Worm (Caenorhabditis elegans) whole organism, young adult: ENCODE measurements around the gene obr-1.

Source experiments
- B0035.1 ChIP-seq: sonication (generic microtip); optimal IDR thresholded peaks from 2 replicates; lab custom pipeline; 2016; ENCODE audit warnings: missing genetic modification characterization, mild to moderate bottlenecking, missing compliant biosample characterization, missing genotype, missing genetic modification reagents
- B0336.3 ChIP-seq: fragments of 200-800 bp; sonication (Bioruptor generic); IDR thresholded peaks from 2 replicates; pipeline ENCODE4 v1.3.6; 2022; ENCODE audit warnings: missing genetic modification characterization, missing compliant biosample characterization
- C06A6.2 ChIP-seq: fragments of 200-800 bp; sonication (Bioruptor generic); conservative IDR thresholded peaks from 2 replicates; pipeline ENCODE4 v1.3.6; 2022; ENCODE audit warnings: missing genetic modification characterization, missing compliant biosample characterization
- F10E7.11 ChIP-seq: sonication (generic microtip); optimal IDR thresholded peaks from 2 replicates; lab custom pipeline; 2017; ENCODE audit warnings: mild to moderate bottlenecking, missing genetic modification characterization, moderate library complexity, missing compliant biosample characterization
- F49E8.2 ChIP-seq: sonication (generic microtip); optimal IDR thresholded peaks from 3 replicates; lab custom pipeline; 2017; ENCODE audit warnings: missing genetic modification characterization, mild to moderate bottlenecking, missing compliant biosample characterization, antibody characterized with exemption, moderate library complexity; ENCODE audit not compliant: insufficient read depth
- F52B5.7 ChIP-seq: sonication (generic microtip); optimal IDR thresholded peaks from 2 replicates; lab custom pipeline; 2016; ENCODE audit warnings: mild to moderate bottlenecking, missing genetic modification characterization, missing compliant biosample characterization
- F57C9.4 ChIP-seq: sonication (generic microtip); optimal IDR thresholded peaks from 2 replicates; lab custom pipeline; 2017; ENCODE audit warnings: mild to moderate bottlenecking, missing genetic modification characterization, missing compliant biosample characterization
- K12H6.12 ChIP-seq: fragments of 200-800 bp; sonication (Bioruptor generic); optimal IDR thresholded peaks from 2 replicates; lab custom pipeline; 2018; ENCODE audit warnings: mild to moderate bottlenecking, missing genetic modification characterization, missing compliant biosample characterization
- Y53F4B.3 ChIP-seq: fragments of 200-800 bp; sonication (Bioruptor generic); IDR thresholded peaks from 2 replicates; pipeline ENCODE4 v1.3.6; 2022; ENCODE audit warnings: missing genetic modification reagents, missing genetic modification characterization, missing compliant biosample characterization
- Y53G8AR.9 ChIP-seq: fragments of 200-800 bp; sonication (Bioruptor generic); conservative IDR thresholded peaks from 2 replicates; pipeline ENCODE4 v1.3.6; 2022; ENCODE audit warnings: missing genetic modification reagents, missing genetic modification characterization, missing compliant biosample characterization
- Y79H2A.3 ChIP-seq: fragments of 200-800 bp; sonication (Bioruptor generic); conservative IDR thresholded peaks from 2 replicates; pipeline ENCODE4 v1.3.6; 2022; ENCODE audit warnings: missing genetic modification reagents, missing genetic modification characterization, missing compliant biosample characterization
- Y95B8A.8 ChIP-seq: fragments of 200-800 bp; sonication (Bioruptor generic); IDR thresholded peaks from 2 replicates; pipeline ENCODE4 v1.3.6; 2022; ENCODE audit warnings: missing genetic modification reagents, missing genetic modification characterization, missing compliant biosample characterization
- athp-1 ChIP-seq: sonication (generic microtip); optimal IDR thresholded peaks from 2 replicates; lab custom pipeline; 2017; ENCODE audit warnings: mild to moderate bottlenecking, missing genetic modification characterization, missing compliant biosample characterization
- cebp-1 ChIP-seq, 2 experiments: fragments of 200-800 bp in 1 of 2; sonication (Bioruptor generic) in 1 of 2; sonication (generic microtip) in 1 of 2; IDR thresholded peaks in 1 of 2; optimal IDR thresholded peaks in 1 of 2; 2 replicates each; pipeline versions ENCODE4 v1.3.6 to Lab custom; 2017 to 2022; ENCODE audit warnings: missing compliant biosample characterization in 2 of 2, missing genetic modification characterization in 2 of 2, mild to moderate bottlenecking in 1 of 2, missing genetic modification reagents in 1 of 2, moderate library complexity in 1 of 2
- cebp-2 ChIP-seq: fragments of 200-800 bp; sonication (Bioruptor generic); IDR thresholded peaks from 2 replicates; pipeline ENCODE4 v1.3.6; 2022; ENCODE audit warnings: missing genetic modification characterization, missing compliant biosample characterization
- ceh-100 ChIP-seq: fragments of 200-800 bp; sonication (Bioruptor generic); IDR thresholded peaks from 2 replicates; pipeline ENCODE4 v1.3.6; 2022; ENCODE audit warnings: missing genetic modification reagents, missing genetic modification characterization, missing compliant biosample characterization
- chd-7 ChIP-seq: sonication (generic microtip); optimal IDR thresholded peaks from 2 replicates; lab custom pipeline; 2016; ENCODE audit warnings: mild to moderate bottlenecking, missing genetic modification characterization, moderate library complexity, missing compliant biosample characterization
- dox-1 ChIP-seq: fragments of 200-800 bp; sonication (Bioruptor generic); IDR thresholded peaks from 2 replicates; pipeline ENCODE4 v1.3.6; 2022; ENCODE audit warnings: missing genetic modification reagents, missing genetic modification characterization, missing compliant biosample characterization
- dpff-1 ChIP-seq: sonication (generic microtip); optimal IDR thresholded peaks from 2 replicates; lab custom pipeline; 2017; ENCODE audit warnings: mild to moderate bottlenecking, missing genetic modification characterization, missing compliant biosample characterization
- efl-1 ChIP-seq: fragments of 150-350 bp; optimal IDR thresholded peaks from 2 replicates; lab custom pipeline; 2014; ENCODE audit warnings: missing biosample characterization, missing genetic modification reagents, missing genetic modification characterization
- egl-44 ChIP-seq: fragments of 200-800 bp; sonication (Bioruptor generic); IDR thresholded peaks from 2 replicates; pipeline ENCODE4 v1.3.6; 2022; ENCODE audit warnings: missing genetic modification reagents, missing genetic modification characterization, missing compliant biosample characterization
- hmg-1.2 ChIP-seq: fragments of 200-800 bp; sonication (Bioruptor generic); IDR thresholded peaks from 2 replicates; pipeline ENCODE4 v1.3.6; 2022; ENCODE audit warnings: missing genetic modification reagents, missing genetic modification characterization, missing compliant biosample characterization
- hmg-20 ChIP-seq: fragments of 200-800 bp; sonication (Bioruptor generic); IDR thresholded peaks from 2 replicates; pipeline ENCODE4 v1.3.6; 2022; ENCODE audit warnings: missing genetic modification reagents, missing genetic modification characterization, missing compliant biosample characterization
- hsf-1 ChIP-seq: fragments of 200-800 bp; sonication (Bioruptor generic); IDR thresholded peaks from 2 replicates; pipeline ENCODE4 v1.3.6; 2022; ENCODE audit warnings: missing genetic modification reagents, missing genetic modification characterization, missing compliant biosample characterization
- lin-40 ChIP-seq: sonication (generic microtip); optimal IDR thresholded peaks from 2 replicates; lab custom pipeline; 2016; ENCODE audit warnings: missing genetic modification characterization, mild to moderate bottlenecking, missing compliant biosample characterization, missing genotype, missing genetic modification reagents
- lsl-1 ChIP-seq: fragments of 200-800 bp; sonication (Bioruptor generic); optimal IDR thresholded peaks from 2 replicates; lab custom pipeline; 2018; ENCODE audit warnings: mild to moderate bottlenecking, missing genetic modification characterization, moderate library complexity, missing compliant biosample characterization
- nfyb-1 ChIP-seq: fragments of 200-800 bp; sonication (Bioruptor generic); IDR thresholded peaks from 2 replicates; pipeline ENCODE4 v1.3.6; 2022; ENCODE audit warnings: missing genetic modification reagents, missing genetic modification characterization, missing compliant biosample characterization
- nhr-80 ChIP-seq: sonication (generic microtip); optimal IDR thresholded peaks from 2 replicates; lab custom pipeline; 2016; ENCODE audit warnings: missing genetic modification characterization, missing compliant biosample characterization
- pbrm-1 ChIP-seq: fragments of 200-800 bp; sonication (Bioruptor generic); IDR thresholded peaks from 2 replicates; pipeline ENCODE4 v1.3.6; 2022; ENCODE audit warnings: missing genetic modification reagents, missing genetic modification characterization, missing compliant biosample characterization
- repo-1 ChIP-seq: sonication (generic microtip); optimal IDR thresholded peaks from 2 replicates; lab custom pipeline; 2017; ENCODE audit warnings: mild to moderate bottlenecking, missing genetic modification characterization, missing compliant biosample characterization
- rpc-1 ChIP-seq, 2 experiments: fragments of 150-350 bp in 1 of 2; sonication (generic microtip) in 1 of 2; optimal IDR thresholded peaks; 2 replicates each; lab custom pipeline; 2014 to 2018; ENCODE audit warnings: missing biosample characterization in 1 of 2, missing genetic modification characterization in 1 of 2, missing genetic modification reagents in 1 of 2, missing genotype in 1 of 2
- snpc-1.1 ChIP-seq: sonication (generic microtip); optimal IDR thresholded peaks from 2 replicates; lab custom pipeline; 2017; ENCODE audit warnings: missing genetic modification characterization, mild to moderate bottlenecking, missing compliant biosample characterization, antibody characterized with exemption, moderate library complexity, missing genotype, missing genetic modification reagents; ENCODE audit not compliant: insufficient read depth
- snpc-1.3 ChIP-seq: sonication (generic microtip); optimal IDR thresholded peaks from 2 replicates; lab custom pipeline; 2017; ENCODE audit warnings: missing genetic modification characterization, mild to moderate bottlenecking, missing compliant biosample characterization, antibody characterized with exemption, moderate library complexity, missing genotype, missing genetic modification reagents; ENCODE audit not compliant: insufficient read depth
- tbp1 ChIP-seq: fragments of 200-800 bp; sonication (Bioruptor generic); optimal IDR thresholded peaks from 2 replicates; lab custom pipeline; 2018; ENCODE audit warnings: mild to moderate bottlenecking, missing genetic modification characterization, missing compliant biosample characterization
- ztf-22 ChIP-seq: fragments of 200-800 bp; sonication (Bioruptor generic); optimal IDR thresholded peaks from 2 replicates; lab custom pipeline; 2018; ENCODE audit warnings: mild to moderate bottlenecking, missing genetic modification characterization, moderate library complexity, missing compliant biosample characterization
- ztf-25 ChIP-seq: fragments of 200-800 bp; sonication (Bioruptor generic); IDR thresholded peaks from 2 replicates; pipeline ENCODE4 v1.3.6; 2022; ENCODE audit warnings: missing genetic modification reagents, missing genetic modification characterization, missing compliant biosample characterization

The obr-1 gene

ce11 chrIII:11269206-11269605 lies 1.5 kb downstream of the obr-1 start:
- peak; percentile 27 for TF ChIP-seq nhr-80 (tag; lab: Kevin White, UChicago)
- TF ChIP-seq efl-1 (GFP tag; lab: Kevin White, UChicago): no peak

ce11 chrIII:11268532-11268931 lies 2.2 kb downstream of the obr-1 start:
- TF ChIP-seq ztf-22 (GFP tag; lab: Kevin White, UChicago) (no peak), hmg-20 (GFP tag; lab: Robert Waterston, UW) (no peak), snpc-1.3 (tag; lab: Kevin White, UChicago) (no peak), F10E7.11 (no peak), nhr-80 (tag; lab: Kevin White, UChicago) (peak; percentile 80), Y79H2A.3 (GFP tag; lab: Robert Waterston, UW) (no peak), tbp1 (GFP tag; lab: Kevin White, UChicago) (no peak)
- TF ChIP-seq, all 124 proteins: peak for 1

- TF ChIP-seq hmg-1.2 (GFP tag; lab: Robert Waterston, UW): 0 out of 2 replicates have a peak, but pooled peaks have one; percentile 7
- peak; percentile 82 for TF ChIP-seq nhr-80 (tag; lab: Kevin White, UChicago)
- no peak for TF ChIP-seq Y53F4B.3 (GFP tag; lab: Robert Waterston, UW)
- TF ChIP-seq B0336.3: peak; percentile 56; the same call in 1 of the 2 replicates
- TF ChIP-seq dox-1 (GFP tag; lab: Robert Waterston, UW): 0 out of 2 replicates have a peak, but pooled peaks have one; percentile 26
- no peak for TF ChIP-seq ceh-100 (GFP tag; lab: Robert Waterston, UW)
Observed at ce11 chrIII:11267372-11267771, 3.3 kb downstream of the obr-1 start.

ce11 chrIII:11262089-11262488 lies 8.6 kb downstream of the obr-1 start:
- peak; percentile 53 for TF ChIP-seq lin-40 (tag; lab: Kevin White, UChicago)
- no peak for TF ChIP-seq egl-44 (GFP tag; lab: Robert Waterston, UW)

- no peak for TF ChIP-seq repo-1
- 0 out of 2 replicates have a peak, but pooled peaks have one; percentile 15 for TF ChIP-seq C06A6.2 (GFP tag; lab: Robert Waterston, UW)
- no peak for TF ChIP-seq F57C9.4 (tag; lab: Kevin White, UChicago)
- TF ChIP-seq F10E7.11: no peak
- TF ChIP-seq lin-40 (tag; lab: Kevin White, UChicago): peak; percentile 45
- TF ChIP-seq snpc-1.1: no peak
- no peak for TF ChIP-seq Y79H2A.3 (GFP tag; lab: Robert Waterston, UW)
- TF ChIP-seq rpc-1 (optimal IDR thresholded peaks at IDR 0.05; lab: Kevin White, UChicago): no peak
- no peak for TF ChIP-seq rpc-1 (tag; optimal IDR thresholded peaks at IDR 0.05; lab: Kevin White, UChicago)
Observed at ce11 chrIII:11255072-11255471, 15.6 kb downstream of the obr-1 start.

ce11 chrIII:11251718-11252441 lies 18.8 kb downstream of the obr-1 start, which contains the start of gene Y47D3A.32:
Gene Y47D3A.32 (plus strand): TSS chrIII:11252391.
- TF ChIP-seq B0035.1 (tag; lab: Kevin White, UChicago) (no peak), K12H6.12 (no peak), Y95B8A.8 (peak; percentile 53; the same call in 1 of the 2 replicates), cebp-2 (GFP tag; lab: Robert Waterston, UW) (peak; percentile 86; the same call in 1 of the 2 replicates), cebp-1 (GFP tag; IDR thresholded peaks at IDR 0.05; lab: Robert Waterston, UW) (no peak), cebp-1 (tag; optimal IDR thresholded peaks at IDR 0.05; lab: Kevin White, UChicago) (peak; percentile 61), B0336.3 (peak; percentile 59), Y53G8AR.9 (GFP tag; lab: Robert Waterston, UW) (peak; percentile 34; the same call in 1 of the 2 replicates), F52B5.7 (tag; lab: Kevin White, UChicago) (peak; percentile 44), pbrm-1 (GFP tag; lab: Robert Waterston, UW) (peak; percentile 33; the same call in 1 of the 2 replicates), dpff-1 (tag; lab: Kevin White, UChicago) (peak; percentile 65), hsf-1 (GFP tag; lab: Robert Waterston, UW) (peak; percentile 55; the same call in 1 of the 2 replicates), ztf-25 (peak; percentile 59; the same call in 1 of the 2 replicates), chd-7 (tag; lab: Kevin White, UChicago) (peak; percentile 56), F49E8.2 (tag; lab: Kevin White, UChicago) (no peak), nfyb-1 (GFP tag; lab: Robert Waterston, UW) (peak; percentile 78), lsl-1 (no peak), tbp1 (GFP tag; lab: Kevin White, UChicago) (peak; percentile 4), athp-1 (tag; lab: Kevin White, UChicago) (peak; percentile 11)
